Fruit fly (Drosophila melanogaster): Measurements from ENCODE around the gene CG32269.

Gene CG32269

DNA sequence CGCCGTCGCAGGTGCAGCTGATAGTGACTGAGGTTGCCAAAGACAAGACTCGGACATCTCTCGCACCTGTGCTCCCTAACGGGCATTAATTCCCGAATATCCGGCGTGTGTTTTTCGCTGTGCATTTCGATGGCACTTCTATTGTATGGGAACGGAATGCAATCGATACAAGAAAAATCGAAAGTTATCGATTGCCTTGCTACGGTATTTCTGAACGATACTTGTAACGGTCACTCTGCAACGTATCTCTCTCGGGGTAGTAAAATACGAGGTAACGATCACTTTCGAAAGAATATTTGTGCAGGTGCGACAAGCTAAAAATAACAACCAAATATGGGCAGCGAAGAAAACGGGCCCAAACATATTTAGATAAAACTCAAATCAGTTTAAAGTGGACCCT, 43.8 kb downstream of the CG32269 start, which contains the start of gene CG32280 (continued):
- TF ChIP-seq CG6272 (GFP tag; IDR thresholded peaks at IDR 0.05) (0 out of 2 replicates have a peak, but pooled peaks have one; percentile 36), CG7963 (GFP tag; IDR thresholded peaks at IDR 0.05; ENCODE audit: partially characterized antibody) (peak; percentile 66; the same call in 2 of the 3 replicates), zf30C (GFP tag; optimal IDR thresholded peaks at IDR 0.05) (peak; percentile 85), tup (GFP tag; optimal IDR thresholded peaks at IDR 0.05) (no peak), CG6683 (GFP tag; optimal IDR thresholded peaks at IDR 0.05) (peak; percentile 10), psq (GFP tag; optimal IDR thresholded peaks at IDR 0.05) (no peak), CG2129 (GFP tag; IDR thresholded peaks at IDR 0.05; ENCODE audit: partially characterized antibody) (peak; percentile 76), B-H2 (GFP tag; optimal IDR thresholded peaks at IDR 0.05) (peak; percentile 20), Bteb2 (GFP tag; optimal IDR thresholded peaks at IDR 0.05) (peak; percentile 5), Hr39 (optimal IDR thresholded peaks at IDR 0.05) (no peak), ham (GFP tag; IDR thresholded peaks at IDR 0.05) (no peak), vvl (GFP tag; IDR thresholded peaks at IDR 0.05) (peak; percentile 50), lilli (GFP tag; optimal IDR thresholded peaks at IDR 0.05) (peak; percentile 48), stc (GFP tag; IDR thresholded peaks at IDR 0.05) (no peak), chinmo (GFP tag; IDR thresholded peaks at IDR 0.05; ENCODE audit: partially characterized antibody) (peak; percentile 92; the same call in 3 of the 4 replicates), CG2202 (tag; optimal IDR thresholded peaks at IDR 0.05) (no peak), emc (GFP tag; optimal IDR thresholded peaks at IDR 0.05) (no peak), CG4730 (GFP tag; IDR thresholded peaks at IDR 0.05) (no peak), sd (tag; optimal IDR thresholded peaks at IDR 0.05) (peak; percentile 82), mam (GFP tag; optimal IDR thresholded peaks at IDR 0.05) (peak; percentile 48), CG14965 (GFP tag; optimal IDR thresholded peaks at IDR 0.05; ENCODE audit: borderline replicate concordance) (no peak), hth (optimal IDR thresholded peaks at IDR 0.05) (no peak), sim (GFP tag; IDR thresholded peaks at IDR 0.05) (0 out of 2 replicates have a peak, but pooled peaks have one; percentile 19), Stat92E (GFP tag; optimal IDR thresholded peaks at IDR 0.05) (peak in 1 of 3 experiments; percentile 61), CG12391 (tag; optimal IDR thresholded peaks at IDR 0.05) (peak; percentile 23), luna (GFP tag; optimal IDR thresholded peaks at IDR 0.05) (no peak), CG13287 (GFP tag; IDR thresholded peaks at IDR 0.05; ENCODE audit: partially characterized antibody) (peak; percentile 91), zfh2 (GFP tag; optimal IDR thresholded peaks at IDR 0.05) (peak; percentile 31), knrl (GFP tag; IDR thresholded peaks at IDR 0.05; ENCODE audit: partially characterized antibody) (peak; percentile 80), CG17829 (tag; optimal IDR thresholded peaks at IDR 0.05) (peak; percentile 33), pnt (GFP tag; optimal IDR thresholded peaks at IDR 0.05) (no peak), vnd (GFP tag; IDR thresholded peaks at IDR 0.05; ENCODE audit: partially characterized antibody) (peak; percentile 84), CG12155 (GFP tag; optimal IDR thresholded peaks at IDR 0.05) (peak; percentile 46), Dip2 (GFP tag; IDR thresholded peaks at IDR 0.05) (no peak), CG10979 (tag; optimal IDR thresholded peaks at IDR 0.05) (no peak), CG34376 (GFP tag; optimal IDR thresholded peaks at IDR 0.05) (peak; percentile 69), CG4820 (GFP tag; optimal IDR thresholded peaks at IDR 0.05) (no peak), dm (GFP tag; optimal IDR thresholded peaks at IDR 0.05) (peak; percentile 26), CG9932 (GFP tag; IDR thresholded peaks at IDR 0.05) (peak; percentile 63), CG33213 (GFP tag; optimal IDR thresholded peaks at IDR 0.05) (no peak), CG9609 (GFP tag; optimal IDR thresholded peaks at IDR 0.05) (peak; percentile 20), maf-S (GFP tag; optimal IDR thresholded peaks at IDR 0.05) (no peak), eyg (GFP tag; optimal IDR thresholded peaks at IDR 0.05) (no peak), shn (GFP tag; optimal IDR thresholded peaks at IDR 0.05) (peak; percentile 56), unc-4 (GFP tag; IDR thresholded peaks at IDR 0.05; ENCODE audit: partially characterized antibody) (peak; percentile 90), h (optimal IDR thresholded peaks at IDR 0.05) (no peak), CG7357 (GFP tag; IDR thresholded peaks at IDR 0.05) (no peak), NC2β (GFP tag; optimal IDR thresholded peaks at IDR 0.05) (peak; percentile 33), CG2120 (GFP tag; optimal IDR thresholded peaks at IDR 0.05) (peak; percentile 51), sob (GFP tag; IDR thresholded peaks at IDR 0.05) (peak; percentile 58; the same call in 1 of the 2 replicates), CG3847 (GFP tag; IDR thresholded peaks at IDR 0.05) (peak; percentile 41; the same call in 1 of the 2 replicates), unpg (GFP tag; optimal IDR thresholded peaks at IDR 0.05) (peak; percentile 20)
